Fruit fly (Drosophila melanogaster) Kc167 (cell line): ENCODE results near the gene CG10301.

Experiments
- Sin3A ChIP-seq: fragments of >200 bp; optimal IDR thresholded peaks from 2 replicates; lab custom pipeline; 2018; ENCODE audit warnings: missing external identifiers
- h ChIP-seq: fragments of >200 bp; optimal IDR thresholded peaks from 3 replicates; lab custom pipeline; 2018; ENCODE audit warnings: missing external identifiers
- insv ChIP-seq: fragments of >200 bp; optimal IDR thresholded peaks from 3 replicates; lab custom pipeline; 2018; ENCODE audit warnings: missing external identifiers
- psq ChIP-seq: fragments of >200 bp; optimal IDR thresholded peaks from 2 replicates; lab custom pipeline; 2017; ENCODE audit warnings: missing external identifiers
- ttk ChIP-seq: sonication (Bioruptor generic); optimal IDR thresholded peaks from 2 replicates; lab custom pipeline; 2017; ENCODE audit warnings: missing external identifiers

DNA sequence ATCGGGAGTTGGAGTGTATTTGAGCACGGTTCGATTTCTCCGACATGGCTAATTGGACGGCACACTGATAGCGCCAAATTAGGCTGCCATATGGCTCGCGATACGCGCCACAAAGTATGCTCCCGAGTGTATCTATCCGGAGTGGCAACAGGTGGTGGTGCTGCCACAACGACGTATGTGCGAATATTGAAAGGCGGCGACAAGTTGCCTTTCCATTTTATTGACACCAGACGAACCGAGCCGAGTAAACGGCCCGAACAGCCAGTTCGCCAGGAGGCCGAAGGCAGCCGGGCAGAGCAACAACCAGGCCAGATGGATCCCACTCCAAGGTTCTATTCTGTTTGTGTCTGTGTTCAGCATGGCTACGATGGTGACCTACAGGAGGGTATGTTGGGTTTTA is 11.1 kb upstream of the CG10301 start, which contains the start of gene prt:
- TF ChIP-seq psq (lab: Kevin White, UChicago), result no peak
- no peak for TF ChIP-seq ttk (lab: Kevin White, UChicago)
- no peak for TF ChIP-seq Sin3A (lab: Kevin White, UChicago)
- TF ChIP-seq h (lab: Kevin White, UChicago), result no peak
- TF ChIP-seq insv (lab: Kevin White, UChicago), result no peak
